Fruit fly (Drosophila melanogaster) whole organism: ENCODE measurements around the gene Rtc1.

ENCODE experiments used
- CG8478 ChIP-seq: fragments of >200 bp; optimal IDR thresholded peaks from 2 replicates; lab custom pipeline; 2018; ENCODE audit warnings: inconsistent platforms
- Dll ChIP-seq: fragments of >200 bp; optimal IDR thresholded peaks from 2 replicates; lab custom pipeline; 2017
- EcR ChIP-seq, 2 experiments: fragments of >200 bp; optimal IDR thresholded peaks; 2 replicates each; lab custom pipeline; 2017; ENCODE audit warnings: missing biosample characterization in 2 of 2, missing genetic modification characterization in 2 of 2, missing genetic modification reagents in 2 of 2
- pan ChIP-seq: fragments of >200 bp; optimal IDR thresholded peaks from 2 replicates; lab custom pipeline; 2017
- psq ChIP-seq: fragments of >200 bp; optimal IDR thresholded peaks from 2 replicates; lab custom pipeline; 2017
- usp ChIP-seq: fragments of >200 bp; optimal IDR thresholded peaks from 2 replicates; lab custom pipeline; 2017; ENCODE audit warnings: missing biosample characterization, missing genetic modification characterization, mixed read lengths

dm6 chrX:13752543-13753046 lies 4.4 kb upstream of the Rtc1 start:
- TF ChIP-seq psq (lab: Kevin White, UChicago) (no peak), usp (GFP tag; lab: Kevin White, UChicago) (no peak), CG8478 (lab: Kevin White, UChicago) (no peak), Dll (no peak), pan (no peak), EcR (GFP tag; optimal IDR thresholded peaks at IDR 0.05; lab: Kevin White, UChicago) (no peak)
